Worm (Caenorhabditis elegans) whole organism, L4/young adult: ENCODE results near the gene atp-5.

Experiments used
- W03F9.2 ChIP-seq: fragments of 150-350 bp; optimal IDR thresholded peaks from 2 replicates; lab custom pipeline; 2014; ENCODE audit warnings: missing biosample characterization, missing genetic modification characterization
- dao-5 ChIP-seq: sonication (generic microtip); optimal IDR thresholded peaks from 2 replicates; lab custom pipeline; 2016; ENCODE audit warnings: missing genotype, missing genetic modification characterization, moderate library complexity, missing compliant biosample characterization
- him-1 ChIP-seq: sonication (generic microtip); optimal IDR thresholded peaks from 2 replicates; lab custom pipeline; 2016; ENCODE audit warnings: missing genotype, missing genetic modification reagents, missing genetic modification characterization, missing compliant biosample characterization

Gene atp-5

ce11 chrV:11123817-11124337, at the start of gene atp-5, which contains the start of gene lmtr-3:
atp-5 (minus strand) TSS chrV:11123867.
lmtr-3 (plus strand) TSS chrV:11124186.
- TF ChIP-seq dao-5 (no peak), him-1 (peak; percentile 34), W03F9.2 (tag; lab: Kevin White, UChicago) (peak; percentile 84)

ce11 chrV:11172667-11173066, 49.0 kb upstream of the atp-5 start:
- no peak for TF ChIP-seq dao-5
- TF ChIP-seq him-1 = no peak
- no peak for TF ChIP-seq W03F9.2 (tag; lab: Kevin White, UChicago)

ce11 chrV:11171906-11172305, 48.2 kb upstream of the atp-5 start, which contains the start of gene T19C4.5:
T19C4.5 (plus strand) TSS chrV:11172213.
- TF ChIP-seq dao-5 = no peak
- no peak for TF ChIP-seq him-1
- no peak for TF ChIP-seq W03F9.2 (tag; lab: Kevin White, UChicago)

- no peak for TF ChIP-seq W03F9.2 (tag; lab: Kevin White, UChicago)
Measured at ce11 chrV:11170564-11171329, 47.1 kb upstream of the atp-5 start.

ce11 chrV:11167745-11168144, 44.1 kb upstream of the atp-5 start:
- TF ChIP-seq him-1 (no peak), W03F9.2 (tag; lab: Kevin White, UChicago) (no peak), dao-5 (no peak)

ce11 chrV:11164475-11164874, 40.8 kb upstream of the atp-5 start, which contains the start of gene srg-40:
srg-40 (minus strand) TSS chrV:11164575.
- TF ChIP-seq W03F9.2 (tag; lab: Kevin White, UChicago) (no peak), him-1 (no peak), dao-5 (no peak)

ce11 chrV:11161791-11162190, 38.1 kb upstream of the atp-5 start, which contains the start of gene srg-41:
srg-41 (minus strand) TSS chrV:11161891.
- TF ChIP-seq W03F9.2 (tag; lab: Kevin White, UChicago) = no peak
- TF ChIP-seq dao-5 = no peak
- no peak for TF ChIP-seq him-1

ce11 chrV:11157947-11158346, 34.3 kb upstream of the atp-5 start, which contains the start of gene srg-42:
srg-42 (minus strand) TSS chrV:11158047.
- TF ChIP-seq dao-5 (no peak), him-1 (no peak), W03F9.2 (tag; lab: Kevin White, UChicago) (no peak)

- TF ChIP-seq W03F9.2 (tag; lab: Kevin White, UChicago) = no peak
- TF ChIP-seq him-1 = no peak
- TF ChIP-seq dao-5 = no peak
Measured at ce11 chrV:11156589-11156988, 32.9 kb upstream of the atp-5 start.

ce11 chrV:11155553-11155952, 31.9 kb upstream of the atp-5 start, which contains the start of gene srg-38:
srg-38 (minus strand) TSS chrV:11155653.
- TF ChIP-seq dao-5 (no peak), him-1 (no peak), W03F9.2 (tag; lab: Kevin White, UChicago) (no peak)

ce11 chrV:11152333-11152732, 28.7 kb upstream of the atp-5 start, which contains the start of gene srg-39:
srg-39 (minus strand) TSS chrV:11152433.
- TF ChIP-seq him-1 = no peak
- TF ChIP-seq W03F9.2 (tag; lab: Kevin White, UChicago) = no peak
- TF ChIP-seq dao-5 = no peak

- TF ChIP-seq dao-5 (no peak), W03F9.2 (tag; lab: Kevin White, UChicago) (no peak), him-1 (no peak)
Measured at ce11 chrV:11149405-11149804, 25.7 kb upstream of the atp-5 start, which contains the start of gene T19C4.1. T19C4.1 (plus strand) TSS chrV:11149705.

ce11 chrV:11148971-11149370, 25.3 kb upstream of the atp-5 start:
- no peak for TF ChIP-seq W03F9.2 (tag; lab: Kevin White, UChicago)
- TF ChIP-seq him-1 = no peak
- no peak for TF ChIP-seq dao-5

ce11 chrV:11147780-11148144, 24.1 kb upstream of the atp-5 start:
- TF ChIP-seq him-1 (no peak), W03F9.2 (tag; lab: Kevin White, UChicago) (no peak), dao-5 (no peak)
